Fruit fly (Drosophila melanogaster): ENCODE measurements around the gene CG12725.

The CG12725 gene

dm6 chrX:13384583-13385342 lies 17.9 kb downstream of the CG12725 start, which contains the start of the genes Rbp1-like and Tim9a (continued):
- TF ChIP-seq Sox102F (GFP tag; optimal IDR thresholded peaks at IDR 0.05) (no peak), CG14014 (GFP tag; IDR thresholded peaks at IDR 0.05) (no peak), Oaz (GFP tag; IDR thresholded peaks at IDR 0.05) (no peak), nerfin-2 (GFP tag; IDR thresholded peaks at IDR 0.05; ENCODE audit: partially characterized antibody) (peak; percentile 56; the same call in 1 of the 2 replicates), CG13894 (tag; optimal IDR thresholded peaks at IDR 0.05) (peak; percentile 62), Hr51 (GFP tag; optimal IDR thresholded peaks at IDR 0.05) (peak in 1 of 2 experiments; percentile 41), Sry-β (GFP tag; optimal IDR thresholded peaks at IDR 0.05) (no peak), Hr78 (GFP tag; optimal IDR thresholded peaks at IDR 0.05) (no peak), CG4328 (GFP tag; optimal IDR thresholded peaks at IDR 0.05) (peak; percentile 22), pfk (GFP tag; optimal IDR thresholded peaks at IDR 0.05) (no peak), ems (GFP tag; optimal IDR thresholded peaks at IDR 0.05) (no peak), twi (tag; optimal IDR thresholded peaks at IDR 0.05) (no peak), CoRest (tag; optimal IDR thresholded peaks at IDR 0.05) (peak; percentile 56), corto (GFP tag; optimal IDR thresholded peaks at IDR 0.05) (no peak), CG9727 (GFP tag; optimal IDR thresholded peaks at IDR 0.05) (peak; percentile 30), NC2α (GFP tag; optimal IDR thresholded peaks at IDR 0.05) (no peak), Taf1 (GFP tag; IDR thresholded peaks at IDR 0.05) (no peak), MBD-R2 (GFP tag; IDR thresholded peaks at IDR 0.05) (peak; percentile 24; the same call in 1 of the 2 replicates), CG4424 (GFP tag; optimal IDR thresholded peaks at IDR 0.05) (peak; percentile 39), sr (GFP tag; IDR thresholded peaks at IDR 0.05) (no peak), CG8388 (GFP tag; optimal IDR thresholded peaks at IDR 0.05) (no peak), cato (GFP tag; optimal IDR thresholded peaks at IDR 0.05; ENCODE audit: borderline replicate concordance) (no peak), z (GFP tag; IDR thresholded peaks at IDR 0.05) (no peak), Hsf (GFP tag; optimal IDR thresholded peaks at IDR 0.05) (peak; percentile 9), CG7745 (tag; optimal IDR thresholded peaks at IDR 0.05) (no peak), Ada2b (GFP tag; IDR thresholded peaks at IDR 0.05) (no peak), luna (GFP tag; optimal IDR thresholded peaks at IDR 0.05) (no peak), ro (GFP tag; IDR thresholded peaks at IDR 0.05) (no peak), CG10543 (GFP tag; optimal IDR thresholded peaks at IDR 0.05) (peak; percentile 61), crol (GFP tag; IDR thresholded peaks at IDR 0.05) (no peak), CG2889 (GFP tag; IDR thresholded peaks at IDR 0.05) (no peak), Rx (GFP tag; IDR thresholded peaks at IDR 0.05) (no peak), CG11695 (GFP tag; IDR thresholded peaks at IDR 0.05) (no peak), CG6683 (GFP tag; optimal IDR thresholded peaks at IDR 0.05) (no peak), Nf-YA (GFP tag; IDR thresholded peaks at IDR 0.05) (no peak), sima (GFP tag; optimal IDR thresholded peaks at IDR 0.05) (no peak), mam (GFP tag; optimal IDR thresholded peaks at IDR 0.05) (peak; percentile 6), dysf (GFP tag; IDR thresholded peaks at IDR 0.05) (no peak), Dip2 (GFP tag; IDR thresholded peaks at IDR 0.05) (no peak), jigr1 (GFP tag; IDR thresholded peaks at IDR 0.05) (no peak), gce (GFP tag; IDR thresholded peaks at IDR 0.05) (no peak), maf-S (GFP tag; optimal IDR thresholded peaks at IDR 0.05) (no peak), Usf (GFP tag; optimal IDR thresholded peaks at IDR 0.05) (no peak), Max (GFP tag; optimal IDR thresholded peaks at IDR 0.05) (peak; percentile 39), CG7928 (GFP tag; optimal IDR thresholded peaks at IDR 0.05) (peak; percentile 38), lab (GFP tag; optimal IDR thresholded peaks at IDR 0.05) (peak; percentile 52), CG16863 (GFP tag; optimal IDR thresholded peaks at IDR 0.05) (no peak), knrl (GFP tag; IDR thresholded peaks at IDR 0.05; ENCODE audit: partially characterized antibody) (peak; percentile 79), Hey (tag; optimal IDR thresholded peaks at IDR 0.05) (no peak), HmgD (GFP tag; optimal IDR thresholded peaks at IDR 0.05) (no peak)
